Worm (Caenorhabditis elegans) whole organism, L2 larva: ENCODE data around the gene Y54G2A.52.

Source experiments
- aly-2 ChIP-seq: fragments of 150-350 bp; optimal IDR thresholded peaks from 2 replicates; lab custom pipeline; 2014; ENCODE audit warnings: missing biosample characterization, missing genetic modification characterization
- lin-11 ChIP-seq: fragments of 150-350 bp; sonication (generic microtip); optimal IDR thresholded peaks from 2 replicates; lab custom pipeline; 2014; ENCODE audit warnings: missing biosample characterization, missing genetic modification characterization, inconsistent platforms, mixed read lengths

DNA sequence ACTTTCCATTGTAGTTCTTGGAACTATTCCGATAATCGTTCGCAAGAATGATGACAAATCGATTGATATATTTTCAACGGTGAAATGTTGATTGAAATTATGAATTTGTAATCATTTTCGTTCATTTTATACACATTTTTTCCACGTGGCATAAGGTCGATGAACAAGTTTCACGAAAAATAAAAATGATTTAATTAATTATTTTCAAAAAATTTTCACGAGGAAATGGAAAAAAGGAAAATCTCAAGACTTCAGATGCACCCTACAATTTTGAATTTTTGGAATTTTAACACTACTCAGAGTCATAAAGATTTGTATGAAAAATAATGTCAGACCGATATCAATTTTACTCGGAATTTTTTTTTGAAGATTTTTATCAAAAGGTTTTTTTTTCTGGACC lies 21.1 kb upstream of the Y54G2A.52 start, which contains the start of gene Y54G2A.13:
- TF ChIP-seq lin-11 (tag; lab: Kevin White, UChicago), result no peak
- no peak for TF ChIP-seq aly-2
